Worm (Caenorhabditis elegans) whole organism, L2 larva: ENCODE measurements around the gene T21E8.4.

Experiments used
- C34F6.9 ChIP-seq: fragments of 150-350 bp; optimal IDR thresholded peaks from 2 replicates; lab custom pipeline; 2014; ENCODE audit warnings: missing biosample characterization, missing genetic modification characterization
- F13H6.1 ChIP-seq: sonication (generic microtip); optimal IDR thresholded peaks from 2 replicates; lab custom pipeline; 2016; ENCODE audit warnings: missing genetic modification characterization, missing compliant biosample characterization
- R02D3.7 ChIP-seq: fragments of 150-350 bp; optimal IDR thresholded peaks from 2 replicates; lab custom pipeline; 2014; ENCODE audit warnings: missing biosample characterization, missing genetic modification characterization
- alr-1 ChIP-seq: fragments of 150-350 bp; optimal IDR thresholded peaks from 2 replicates; lab custom pipeline; 2014; ENCODE audit warnings: missing biosample characterization, missing genetic modification characterization
- aly-2 ChIP-seq: fragments of 150-350 bp; optimal IDR thresholded peaks from 2 replicates; lab custom pipeline; 2014; ENCODE audit warnings: missing biosample characterization, missing genetic modification characterization
- blmp-1 ChIP-seq: sonication (generic microtip); optimal IDR thresholded peaks from 2 replicates; lab custom pipeline; 2017; ENCODE audit warnings: missing genetic modification characterization, mild to moderate bottlenecking, missing compliant biosample characterization, antibody characterized with exemption, moderate library complexity; ENCODE audit not compliant: insufficient read depth
- ceh-82 ChIP-seq: fragments of 150-350 bp; optimal IDR thresholded peaks from 2 replicates; lab custom pipeline; 2014; ENCODE audit warnings: missing biosample characterization, missing genetic modification characterization
- crh-2 ChIP-seq: sonication (generic microtip); optimal IDR thresholded peaks from 2 replicates; lab custom pipeline; 2017; ENCODE audit warnings: missing biosample characterization, missing genetic modification characterization
- dmd-4 ChIP-seq: sonication (generic microtip); optimal IDR thresholded peaks from 2 replicates; lab custom pipeline; 2017; ENCODE audit warnings: missing biosample characterization, missing genetic modification characterization
- egl-27 ChIP-seq: sonication (generic microtip); optimal IDR thresholded peaks from 3 replicates; lab custom pipeline; 2017; ENCODE audit warnings: missing biosample characterization, missing genetic modification reagents, missing genetic modification characterization
- elt-1 ChIP-seq: fragments of 150-350 bp; optimal IDR thresholded peaks from 2 replicates; lab custom pipeline; 2014; ENCODE audit warnings: missing biosample characterization, missing genetic modification characterization
- elt-3 ChIP-seq: sonication (generic microtip); optimal IDR thresholded peaks from 2 replicates; lab custom pipeline; 2017; ENCODE audit warnings: missing biosample characterization, missing genetic modification characterization
- fos-1 ChIP-seq: fragments of 150-350 bp; optimal IDR thresholded peaks from 2 replicates; lab custom pipeline; 2014; ENCODE audit warnings: missing biosample characterization, missing genetic modification characterization
- gmeb-1 ChIP-seq: fragments of 150-350 bp; optimal IDR thresholded peaks from 2 replicates; lab custom pipeline; 2014; ENCODE audit warnings: missing biosample characterization, missing genetic modification characterization
- lin-11 ChIP-seq: fragments of 150-350 bp; sonication (generic microtip); optimal IDR thresholded peaks from 2 replicates; lab custom pipeline; 2014; ENCODE audit warnings: missing biosample characterization, missing genetic modification characterization, inconsistent platforms, mixed read lengths
- lsy-2 ChIP-seq, 2 experiments: fragments of 150-350 bp in 1 of 2; sonication (generic microtip) in 1 of 2; optimal IDR thresholded peaks; 2 replicates each; lab custom pipeline; 2014 to 2017; ENCODE audit warnings: missing biosample characterization in 2 of 2, missing genetic modification characterization in 2 of 2
- mab-5 ChIP-seq: fragments of 150-350 bp; optimal IDR thresholded peaks from 2 replicates; lab custom pipeline; 2014; ENCODE audit warnings: missing biosample characterization, missing genetic modification characterization
- mbf-1 ChIP-seq: sonication (generic microtip); optimal IDR thresholded peaks from 2 replicates; lab custom pipeline; 2017; ENCODE audit warnings: missing biosample characterization, missing genetic modification characterization
- mdl-1 ChIP-seq, 2 experiments: fragments of 150-350 bp in 1 of 2; sonication (generic microtip) in 1 of 2; optimal IDR thresholded peaks; 2 replicates each; lab custom pipeline; 2017; ENCODE audit warnings: missing biosample characterization in 2 of 2, missing genetic modification characterization in 2 of 2
- nhr-10 ChIP-seq: sonication (generic microtip); optimal IDR thresholded peaks from 2 replicates; lab custom pipeline; 2017; ENCODE audit warnings: missing biosample characterization, missing genetic modification characterization
- nhr-11 ChIP-seq: fragments of 150-350 bp; optimal IDR thresholded peaks from 2 replicates; lab custom pipeline; 2014; ENCODE audit warnings: missing biosample characterization, missing genetic modification characterization
- nhr-12 ChIP-seq: fragments of 150-350 bp; optimal IDR thresholded peaks from 2 replicates; lab custom pipeline; 2014; ENCODE audit warnings: missing biosample characterization, missing genetic modification characterization
- nhr-129 ChIP-seq: fragments of 150-350 bp; optimal IDR thresholded peaks from 2 replicates; lab custom pipeline; 2014; ENCODE audit warnings: missing biosample characterization, missing genetic modification characterization
- nhr-21 ChIP-seq: fragments of 150-350 bp; optimal IDR thresholded peaks from 2 replicates; lab custom pipeline; 2014; ENCODE audit warnings: missing biosample characterization, missing genetic modification characterization
- nhr-23 ChIP-seq: fragments of 150-350 bp; optimal IDR thresholded peaks from 2 replicates; lab custom pipeline; 2014; ENCODE audit warnings: missing biosample characterization, missing genetic modification reagents, missing genetic modification characterization
- nhr-25 ChIP-seq: fragments of 150-350 bp; sonication (generic microtip); optimal IDR thresholded peaks from 3 replicates; lab custom pipeline; 2014; ENCODE audit warnings: missing biosample characterization, missing genetic modification characterization
- nhr-77 ChIP-seq: fragments of 150-350 bp; optimal IDR thresholded peaks from 2 replicates; lab custom pipeline; 2014; ENCODE audit warnings: missing biosample characterization, missing genetic modification characterization
- sem-4 ChIP-seq: fragments of 150-350 bp; optimal IDR thresholded peaks from 2 replicates; lab custom pipeline; 2014; ENCODE audit warnings: missing biosample characterization, missing genetic modification reagents, missing genetic modification characterization
- sma-3 ChIP-seq: sonication (generic microtip); optimal IDR thresholded peaks from 2 replicates; lab custom pipeline; 2016; ENCODE audit warnings: missing genetic modification reagents, missing genetic modification characterization, missing compliant biosample characterization
- sma-9 ChIP-seq, 2 experiments: fragments of 150-350 bp in 1 of 2; sonication (generic microtip) in 1 of 2; optimal IDR thresholded peaks; 2 replicates each; lab custom pipeline; 2014 to 2016; ENCODE audit warnings: missing genetic modification characterization in 2 of 2, mild to moderate bottlenecking in 1 of 2, missing biosample characterization in 1 of 2, missing compliant biosample characterization in 1 of 2, missing genetic modification reagents in 1 of 2, moderate library complexity in 1 of 2
- snpc-4 ChIP-seq: fragments of 150-350 bp; optimal IDR thresholded peaks from 2 replicates; lab custom pipeline; 2014; ENCODE audit warnings: missing biosample characterization, missing genetic modification characterization
- ztf-1 ChIP-seq: fragments of 200-800 bp; sonication (Bioruptor generic); conservative IDR thresholded peaks from 2 replicates; pipeline ENCODE4 v1.3.6; 2022; ENCODE audit warnings: missing genetic modification characterization, missing compliant biosample characterization
- ztf-11 ChIP-seq: sonication (generic microtip); optimal IDR thresholded peaks from 2 replicates; lab custom pipeline; 2017; ENCODE audit warnings: missing biosample characterization, missing genetic modification characterization
- ztf-4 ChIP-seq: fragments of 150-350 bp; optimal IDR thresholded peaks from 2 replicates; lab custom pipeline; 2014; ENCODE audit warnings: missing biosample characterization, missing genetic modification characterization

Gene T21E8.4

ce11 chrX:10901766-10902165, 21.2 kb downstream of the T21E8.4 start:
- TF ChIP-seq elt-3, result no peak
- TF ChIP-seq elt-1 (tag; lab: Kevin White, UChicago), result no peak
- peak; percentile 40 for TF ChIP-seq sma-3 (GFP tag; lab: Kevin White, UChicago)
- peak; percentile 84 for TF ChIP-seq sma-9 (GFP tag; optimal IDR thresholded peaks at IDR 0.05; lab: Kevin White, UChicago)
- TF ChIP-seq sma-9 (tag; optimal IDR thresholded peaks at IDR 0.05; lab: Kevin White, UChicago), result no peak
- peak; percentile 26 for TF ChIP-seq gmeb-1
- no peak for TF ChIP-seq mab-5
- peak; percentile 84 for TF ChIP-seq fos-1 (tag; lab: Kevin White, UChicago)
- no peak for TF ChIP-seq egl-27 (tag; lab: Kevin White, UChicago)
- no peak for TF ChIP-seq nhr-11 (tag; lab: Kevin White, UChicago)
- peak in 1 of 2 experiments; percentile 33 for TF ChIP-seq mdl-1 (tag; optimal IDR thresholded peaks at IDR 0.05; lab: Kevin White, UChicago)
- peak; percentile 75 for TF ChIP-seq crh-2

DNA sequence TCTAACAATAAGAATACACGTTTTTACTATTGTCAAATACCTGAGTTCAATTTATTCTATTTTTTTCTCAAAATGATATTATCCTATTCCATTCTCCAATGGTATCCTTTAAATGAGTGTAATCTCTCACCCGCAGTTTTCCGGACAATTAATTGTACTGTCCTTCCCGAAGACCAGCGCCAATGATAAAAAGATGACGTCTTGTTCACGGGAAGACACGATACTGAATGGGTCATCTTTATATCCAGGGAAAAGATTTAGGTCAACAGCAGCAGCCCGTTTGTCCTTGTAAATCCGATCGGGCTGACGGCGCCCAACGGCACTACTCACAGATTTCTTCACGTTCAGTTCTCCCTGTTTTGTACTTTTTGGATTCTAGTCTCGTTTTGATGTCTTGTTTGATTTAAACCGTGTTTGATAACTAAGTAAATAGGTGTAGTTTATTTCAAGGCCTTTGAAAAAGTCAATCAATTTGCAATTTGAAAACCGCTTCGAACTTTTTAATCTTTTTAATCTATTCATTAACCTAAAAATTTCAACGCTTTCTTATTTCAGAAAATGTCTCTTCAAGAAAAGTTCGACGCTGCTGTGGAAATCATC, 22.2 kb downstream of the T21E8.4 start, which contains the start of gene acbp-3:
Gene acbp-3, plus strand, starts transcription at position 550 of the 600 bp plus-strand sequence.
- peak; percentile 25 for TF ChIP-seq fos-1 (tag; lab: Kevin White, UChicago)
- TF ChIP-seq nhr-21 (tag; lab: Kevin White, UChicago), result peak; percentile 32
- no peak for TF ChIP-seq elt-3

DNA sequence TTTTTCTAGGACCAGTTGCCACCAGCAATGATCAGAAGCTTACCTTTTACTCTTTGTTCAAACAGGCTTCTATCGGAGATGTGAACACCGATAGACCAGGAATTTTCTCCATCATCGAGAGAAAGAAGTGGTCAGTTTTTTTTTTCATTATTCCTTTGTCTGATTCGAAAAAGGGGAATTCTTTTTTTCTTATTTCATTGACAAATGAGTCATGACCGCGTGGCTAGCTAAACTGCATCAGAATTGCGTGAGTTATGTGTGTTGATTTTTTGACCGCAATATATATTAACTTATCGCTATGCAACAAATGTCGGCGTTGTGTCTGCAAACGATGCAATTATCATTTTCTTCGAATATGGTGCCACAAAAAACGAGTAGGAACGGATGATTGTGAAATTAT, 22.8 kb downstream of the T21E8.4 start:
- TF ChIP-seq elt-1 (tag; lab: Kevin White, UChicago) (no peak), fos-1 (tag; lab: Kevin White, UChicago) (peak; percentile 66), sma-9 (GFP tag; optimal IDR thresholded peaks at IDR 0.05; lab: Kevin White, UChicago) (peak; percentile 35), sma-9 (tag; optimal IDR thresholded peaks at IDR 0.05; lab: Kevin White, UChicago) (no peak)

- peak; percentile 19 for TF ChIP-seq mab-5
- no peak for TF ChIP-seq dmd-4
Measured at ce11 chrX:10907418-10907817, 26.8 kb downstream of the T21E8.4 start.

- TF ChIP-seq aly-2, result no peak
- no peak for TF ChIP-seq C34F6.9 (tag; lab: Kevin White, UChicago)
- peak in 1 of 2 experiments; percentile 35 for TF ChIP-seq lsy-2 (tag; optimal IDR thresholded peaks at IDR 0.05; lab: Kevin White, UChicago)
- TF ChIP-seq lin-11 (tag; lab: Kevin White, UChicago), result no peak
- no peak for TF ChIP-seq nhr-25
- TF ChIP-seq snpc-4 (tag; lab: Kevin White, UChicago), result no peak
- TF ChIP-seq fos-1 (tag; lab: Kevin White, UChicago), result no peak
- TF ChIP-seq crh-2, result no peak
- no peak for TF ChIP-seq nhr-10
- TF ChIP-seq nhr-21 (tag; lab: Kevin White, UChicago), result no peak
- TF ChIP-seq nhr-129 (tag; lab: Kevin White, UChicago), result peak; percentile 68
- TF ChIP-seq ztf-11, result no peak
- no peak for TF ChIP-seq mdl-1 (tag; optimal IDR thresholded peaks at IDR 0.05; lab: Kevin White, UChicago)
- TF ChIP-seq F13H6.1 (tag; lab: Kevin White, UChicago), result peak; percentile 34
- TF ChIP-seq sma-9 (GFP tag; optimal IDR thresholded peaks at IDR 0.05; lab: Kevin White, UChicago), result peak; percentile 13
- no peak for TF ChIP-seq sma-9 (tag; optimal IDR thresholded peaks at IDR 0.05; lab: Kevin White, UChicago)
Measured at ce11 chrX:10909661-10910060, 29.1 kb downstream of the T21E8.4 start.

DNA sequence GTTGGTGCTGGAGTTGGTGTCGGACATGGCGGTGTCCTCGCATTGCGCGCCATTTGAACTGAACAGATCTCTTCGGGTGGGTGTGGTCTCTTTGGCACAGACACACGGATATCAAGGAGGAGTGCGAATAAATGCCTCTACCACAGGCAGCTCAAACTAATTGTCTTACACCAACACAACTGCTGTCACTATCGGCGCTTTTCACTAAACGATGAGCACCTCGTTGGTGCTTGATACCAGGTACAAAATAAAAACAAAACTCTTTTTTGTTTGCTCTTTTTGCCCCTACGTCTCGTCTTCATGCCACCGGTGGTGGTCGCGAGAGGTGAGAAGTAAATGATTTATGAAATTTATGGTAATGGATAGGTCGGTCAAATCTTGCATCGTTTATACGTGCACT, 30.1 kb downstream of the T21E8.4 start, which contains the start of gene F47B10.8:
Gene F47B10.8, minus strand, starts transcription at position 101 of the 400 bp plus-strand sequence.
- TF ChIP-seq sma-9 (GFP tag; optimal IDR thresholded peaks at IDR 0.05; lab: Kevin White, UChicago) (peak; percentile 2), sma-9 (tag; optimal IDR thresholded peaks at IDR 0.05; lab: Kevin White, UChicago) (no peak), nhr-21 (tag; lab: Kevin White, UChicago) (no peak), egl-27 (tag; lab: Kevin White, UChicago) (no peak), gmeb-1 (no peak), nhr-25 (no peak), ztf-1 (GFP tag; lab: Robert Waterston, UW) (no peak), sma-3 (GFP tag; lab: Kevin White, UChicago) (no peak), nhr-23 (tag; lab: Kevin White, UChicago) (no peak)

ce11 chrX:10913981-10914380, 33.4 kb downstream of the T21E8.4 start, which contains the start of gene F47B10.9:
F47B10.9 (minus strand) TSS chrX:10914081.
- TF ChIP-seq sem-4 (tag; lab: Kevin White, UChicago) (no peak), fos-1 (tag; lab: Kevin White, UChicago) (no peak), elt-1 (tag; lab: Kevin White, UChicago) (no peak), blmp-1 (tag; lab: Kevin White, UChicago) (no peak), R02D3.7 (tag; lab: Kevin White, UChicago) (no peak), ceh-82 (tag; lab: Kevin White, UChicago) (no peak), aly-2 (no peak), mbf-1 (tag; lab: Kevin White, UChicago) (no peak), nhr-12 (tag; lab: Kevin White, UChicago) (no peak), nhr-77 (tag; lab: Kevin White, UChicago) (no peak), lsy-2 (tag; optimal IDR thresholded peaks at IDR 0.05; lab: Kevin White, UChicago) (no peak), nhr-11 (tag; lab: Kevin White, UChicago) (no peak), C34F6.9 (tag; lab: Kevin White, UChicago) (no peak), ztf-4 (tag; lab: Kevin White, UChicago) (no peak), nhr-25 (no peak), snpc-4 (tag; lab: Kevin White, UChicago) (no peak), alr-1 (no peak), mdl-1 (tag; optimal IDR thresholded peaks at IDR 0.05; lab: Kevin White, UChicago) (no peak)
